Worm (Caenorhabditis elegans): ENCODE results near the gene F47D12.6.

DNA sequence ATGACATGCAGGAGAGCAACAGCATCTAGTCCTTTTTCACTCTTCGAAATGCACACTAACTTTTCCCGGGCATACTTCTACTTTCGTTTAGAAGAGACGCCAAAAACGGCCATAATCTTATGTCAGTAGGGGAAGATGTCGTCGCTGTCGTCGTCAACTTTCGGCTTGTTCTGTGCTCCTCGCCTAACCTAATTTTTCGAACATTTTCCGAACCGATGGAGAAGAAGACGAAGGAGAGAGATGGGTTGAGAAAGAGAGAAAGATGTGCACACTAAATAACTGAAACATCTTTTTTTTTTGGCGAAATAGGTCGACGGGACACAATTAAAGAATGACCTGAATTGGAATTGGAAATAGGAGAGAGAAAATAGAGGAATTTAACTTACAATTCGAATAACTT is 23.3 kb upstream of the F47D12.6 start:
- TF ChIP-seq ama-1 (optimal IDR thresholded peaks at IDR 0.05) (no peak), fax-1 (tag; optimal IDR thresholded peaks at IDR 0.05) (no peak), unc-86 (tag; optimal IDR thresholded peaks at IDR 0.05) (no peak), pha-4 (tag; optimal IDR thresholded peaks at IDR 0.05) (no peak), rnt-1 (tag; optimal IDR thresholded peaks at IDR 0.05) (no peak), unc-3 (GFP tag; conservative IDR thresholded peaks at IDR 0.05) (no peak), unc-3 (tag; optimal IDR thresholded peaks at IDR 0.05) (no peak), Y22D7AL.16 (tag; optimal IDR thresholded peaks at IDR 0.05) (no peak), syd-9 (tag; optimal IDR thresholded peaks at IDR 0.05) (no peak), ets-4 (tag; optimal IDR thresholded peaks at IDR 0.05) (no peak), nhr-11 (tag; optimal IDR thresholded peaks at IDR 0.05) (no peak), ref-2 (tag; optimal IDR thresholded peaks at IDR 0.05) (no peak), pag-3 (tag; optimal IDR thresholded peaks at IDR 0.05; ENCODE audit: borderline replicate concordance) (no peak)
